Worm (Caenorhabditis elegans): Measurements from ENCODE around the gene C36B7.2.

DNA sequence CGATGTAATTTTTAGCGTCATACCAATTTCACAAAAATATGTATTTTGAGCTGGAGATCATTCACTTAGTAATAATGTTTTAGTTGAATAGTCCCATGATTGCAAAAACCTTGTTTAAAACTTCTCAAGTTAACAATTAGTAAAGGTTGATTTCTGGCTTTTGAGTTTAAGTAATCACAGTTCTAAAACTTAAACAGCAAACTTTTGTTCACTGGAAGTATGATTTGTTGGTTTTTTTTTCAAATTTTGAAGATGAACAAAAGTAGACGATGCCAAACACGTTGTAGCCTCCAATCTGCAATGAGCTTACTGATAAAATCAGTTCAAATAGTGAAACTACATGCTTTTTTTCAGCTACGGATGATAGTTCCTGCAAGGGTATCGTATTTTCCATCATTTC is 6.4 kb downstream of the C36B7.2 start, which contains the start of gene C36B7.1:
- TF ChIP-seq nhr-237 (tag; optimal IDR thresholded peaks at IDR 0.05) (no peak), ceh-82 (tag; optimal IDR thresholded peaks at IDR 0.05) (no peak), blmp-1 (tag; optimal IDR thresholded peaks at IDR 0.05; ENCODE audit: insufficient read depth) (no peak), aly-2 (tag; optimal IDR thresholded peaks at IDR 0.05) (no peak), lin-13 (GFP tag; optimal IDR thresholded peaks at IDR 0.05) (no peak), skn-1 (tag; optimal IDR thresholded peaks at IDR 0.05) (no peak)
